Worm (Caenorhabditis elegans) whole organism, mixed stage, embryonic: ENCODE measurements around the gene swsn-4.

ENCODE experiments used
- blmp-1 ChIP-seq: fragments of 150-350 bp; optimal IDR thresholded peaks from 2 replicates; lab custom pipeline; 2014; ENCODE audit warnings: missing biosample characterization, missing genetic modification characterization
- ceh-83 ChIP-seq: fragments of 200-800 bp; sonication (Bioruptor generic); optimal IDR thresholded peaks from 2 replicates; lab custom pipeline; 2018; ENCODE audit warnings: mild to moderate bottlenecking, missing genetic modification characterization, missing compliant biosample characterization
- ces-1 ChIP-seq: fragments of 150-350 bp; optimal IDR thresholded peaks from 2 replicates; lab custom pipeline; 2014; ENCODE audit warnings: missing biosample characterization, missing genetic modification reagents, missing genetic modification characterization
- flh-1 ChIP-seq: fragments of 200-800 bp; sonication (Bioruptor generic); optimal IDR thresholded peaks from 2 replicates; lab custom pipeline; 2018; ENCODE audit warnings: mild to moderate bottlenecking, missing genetic modification characterization, moderate library complexity, missing compliant biosample characterization
- lin-13 ChIP-seq: fragments of 150-350 bp; optimal IDR thresholded peaks from 2 replicates; lab custom pipeline; 2014; ENCODE audit warnings: missing biosample characterization, missing genetic modification characterization
- mep-1 ChIP-seq: fragments of 150-350 bp; optimal IDR thresholded peaks from 2 replicates; lab custom pipeline; 2017; ENCODE audit warnings: missing biosample characterization, missing genetic modification reagents, missing genetic modification characterization, inconsistent platforms
- nhr-12 ChIP-seq: fragments of 150-350 bp; optimal IDR thresholded peaks from 2 replicates; lab custom pipeline; 2014; ENCODE audit warnings: missing biosample characterization, missing genetic modification characterization
- nhr-237 ChIP-seq: fragments of 150-350 bp; optimal IDR thresholded peaks from 2 replicates; lab custom pipeline; 2014; ENCODE audit warnings: missing biosample characterization, missing genetic modification characterization
- nhr-76 ChIP-seq: sonication (generic microtip); optimal IDR thresholded peaks from 2 replicates; lab custom pipeline; 2017; ENCODE audit warnings: missing biosample characterization, missing genetic modification characterization
- snpc-4 ChIP-seq: fragments of 150-350 bp; optimal IDR thresholded peaks from 2 replicates; lab custom pipeline; 2014; ENCODE audit warnings: missing biosample characterization, missing genetic modification characterization
- sptf-1 ChIP-seq: sonication (generic microtip); optimal IDR thresholded peaks from 2 replicates; lab custom pipeline; 2017; ENCODE audit warnings: mild to moderate bottlenecking, missing genetic modification characterization, moderate library complexity, missing compliant biosample characterization
- unc-120 ChIP-seq: sonication (generic microtip); optimal IDR thresholded peaks from 2 replicates; lab custom pipeline; 2017; ENCODE audit warnings: missing genetic modification characterization, missing compliant biosample characterization; ENCODE audit not compliant: poor library complexity, severe bottlenecking
- unc-39 ChIP-seq: fragments of 150-350 bp; optimal IDR thresholded peaks from 2 replicates; lab custom pipeline; 2014; ENCODE audit warnings: missing biosample characterization, missing genetic modification characterization
- unc-62 ChIP-seq: fragments of 150-350 bp; optimal IDR thresholded peaks from 2 replicates; lab custom pipeline; 2014; ENCODE audit warnings: missing biosample characterization, missing genetic modification reagents, missing genetic modification characterization

- TF ChIP-seq nhr-76 (tag; lab: Kevin White, UChicago) (no peak), snpc-4 (tag; lab: Kevin White, UChicago) (no peak), mep-1 (tag; lab: Kevin White, UChicago) (no peak), unc-39 (tag; lab: Kevin White, UChicago) (no peak), nhr-237 (tag; lab: Kevin White, UChicago) (no peak), nhr-12 (tag; lab: Kevin White, UChicago) (no peak), unc-62 (GFP tag; lab: Kevin White, UChicago) (no peak), unc-120 (tag; lab: Kevin White, UChicago) (no peak), ces-1 (GFP tag; lab: Kevin White, UChicago) (no peak), blmp-1 (tag; lab: Kevin White, UChicago) (no peak), lin-13 (tag; lab: Kevin White, UChicago) (no peak), ceh-83 (GFP tag; lab: Kevin White, UChicago) (no peak), sptf-1 (tag; lab: Kevin White, UChicago) (no peak), flh-1 (GFP tag; lab: Kevin White, UChicago) (no peak)
Observed at ce11 chrIV:11112641-11113040, 13.2 kb upstream of the swsn-4 start, which contains the start of gene clc-9.
